Worm (Caenorhabditis elegans): ENCODE measurements around the gene T11F8.5.

- TF ChIP-seq him-1 (tag; optimal IDR thresholded peaks at IDR 0.05): no peak
- TF ChIP-seq dao-5 (tag; optimal IDR thresholded peaks at IDR 0.05): no peak
- TF ChIP-seq W03F9.2 (tag; optimal IDR thresholded peaks at IDR 0.05): no peak
Observed at ce11 chrIV:5492196-5492595, 9.4 kb downstream of the T11F8.5 start.

Measured in whole organism, L4/young adult.